Fruit fly (Drosophila melanogaster) whole organism, embryonic: Measurements from ENCODE around the gene ver.
A peak's percentile ranks its signal among the peaks of the same experiment; 100 is the strongest.

Experiments
- Abd-B ChIP-seq: fragments of 200-800 bp; sonication (Bioruptor generic); optimal IDR thresholded peaks from 2 replicates; lab custom pipeline; 2018; ENCODE audit warnings: missing biosample characterization, mild to moderate bottlenecking, missing genetic modification characterization, moderate library complexity
- BEAF-32 ChIP-seq: fragments of 200-800 bp; sonication (Bioruptor generic); optimal IDR thresholded peaks from 3 replicates; lab custom pipeline; 2017; ENCODE audit warnings: missing biosample characterization, missing genetic modification characterization, mild to moderate bottlenecking, moderate library complexity, missing genetic modification reagents
- CG10267 ChIP-seq: fragments of 200-800 bp; sonication (Bioruptor generic); optimal IDR thresholded peaks from 2 replicates; lab custom pipeline; 2018; ENCODE audit warnings: missing biosample characterization, mild to moderate bottlenecking, missing genetic modification characterization, moderate library complexity
- CG10979 ChIP-seq: fragments of 200-800 bp; sonication (Bioruptor generic); optimal IDR thresholded peaks from 2 replicates; lab custom pipeline; 2018; ENCODE audit warnings: missing biosample characterization, mild to moderate bottlenecking, missing genetic modification characterization, moderate library complexity
- CG11085 ChIP-seq: fragments of 200-800 bp; sonication (Bioruptor generic); IDR thresholded peaks from 2 replicates; pipeline ENCODE4 v1.3.6; 2022; ENCODE audit warnings: missing biosample characterization, missing genetic modification characterization
- CG11093 ChIP-seq: fragments of 200-800 bp; sonication (Bioruptor generic); IDR thresholded peaks from 3 replicates; pipeline ENCODE4 v1.3.6; 2022; ENCODE audit warnings: missing biosample characterization, missing genetic modification characterization
- CG11398 ChIP-seq: fragments of 200-800 bp; sonication (Bioruptor generic); optimal IDR thresholded peaks from 2 replicates; lab custom pipeline; 2016; ENCODE audit warnings: missing biosample characterization, missing genetic modification characterization
- CG11560 ChIP-seq: fragments of 200-800 bp; sonication (Bioruptor generic); IDR thresholded peaks from 3 replicates; pipeline ENCODE4 v1.3.6; 2022; ENCODE audit warnings: missing biosample characterization, missing genetic modification characterization
- CG12219 ChIP-seq: fragments of 200-800 bp; sonication (Bioruptor generic); optimal IDR thresholded peaks from 3 replicates; lab custom pipeline; 2018; ENCODE audit warnings: missing biosample characterization, mild to moderate bottlenecking, missing genetic modification characterization
- CG13775 ChIP-seq: fragments of 200-800 bp; sonication (Bioruptor generic); optimal IDR thresholded peaks from 3 replicates; lab custom pipeline; 2017; ENCODE audit warnings: missing biosample characterization, mild to moderate bottlenecking, missing genetic modification characterization
- CG14667 ChIP-seq: fragments of 200-800 bp; sonication (Bioruptor generic); IDR thresholded peaks from 2 replicates; pipeline ENCODE4 v1.3.6; 2022; ENCODE audit warnings: missing biosample characterization, missing genetic modification characterization
- CG2199 ChIP-seq: fragments of 200-800 bp; sonication (Bioruptor generic); IDR thresholded peaks from 3 replicates; pipeline ENCODE4 v1.3.6; 2022; ENCODE audit warnings: missing biosample characterization, missing genetic modification characterization
- CG2712 ChIP-seq: fragments of 200-800 bp; optimal IDR thresholded peaks from 3 replicates; lab custom pipeline; 2019; ENCODE audit warnings: missing biosample characterization, mild to moderate bottlenecking, missing genetic modification characterization, moderate library complexity
- CG30020 ChIP-seq: fragments of 200-800 bp; optimal IDR thresholded peaks from 2 replicates; lab custom pipeline; 2019; ENCODE audit warnings: missing biosample characterization, mild to moderate bottlenecking, missing genetic modification characterization, moderate library complexity
- CG34376 ChIP-seq: fragments of 200-800 bp; sonication (Bioruptor generic); optimal IDR thresholded peaks from 2 replicates; lab custom pipeline; 2018; ENCODE audit warnings: missing biosample characterization, mild to moderate bottlenecking, missing genetic modification characterization
- CG7745 ChIP-seq: fragments of 200-800 bp; sonication (Bioruptor generic); optimal IDR thresholded peaks from 2 replicates; lab custom pipeline; 2018; ENCODE audit warnings: missing biosample characterization, mild to moderate bottlenecking, missing genetic modification characterization, moderate library complexity
- CG8281 ChIP-seq: fragments of 200-800 bp; sonication (Bioruptor generic); optimal IDR thresholded peaks from 2 replicates; lab custom pipeline; 2018; ENCODE audit warnings: missing biosample characterization, mild to moderate bottlenecking, missing genetic modification characterization, moderate library complexity
- CG8388 ChIP-seq: fragments of 200-800 bp; sonication (Bioruptor generic); optimal IDR thresholded peaks from 2 replicates; lab custom pipeline; 2019; ENCODE audit warnings: missing biosample characterization, mild to moderate bottlenecking, missing genetic modification characterization, moderate library complexity
- CG9876 ChIP-seq: fragments of 200-800 bp; sonication (Bioruptor generic); optimal IDR thresholded peaks from 2 replicates; lab custom pipeline; 2016; ENCODE audit warnings: missing biosample characterization, missing genetic modification characterization
- CkIIα-i1 ChIP-seq: fragments of 200-800 bp; sonication (Bioruptor generic); IDR thresholded peaks from 2 replicates; pipeline ENCODE4 v1.3.6; 2022; ENCODE audit warnings: missing biosample characterization, missing genetic modification characterization
- Dfd ChIP-seq, 2 experiments: fragments of >200 bp; optimal IDR thresholded peaks; 2 replicates each; lab custom pipeline; 2017; ENCODE audit warnings: missing biosample characterization in 2 of 2, missing genetic modification characterization in 2 of 2
- Dp ChIP-seq: fragments of 200-800 bp; sonication (Bioruptor generic); optimal IDR thresholded peaks from 2 replicates; lab custom pipeline; 2018; ENCODE audit warnings: missing biosample characterization, mild to moderate bottlenecking, missing genetic modification characterization, moderate library complexity
- Elba2 ChIP-seq: fragments of 200-800 bp; sonication (Bioruptor generic); optimal IDR thresholded peaks from 3 replicates; lab custom pipeline; 2016; ENCODE audit warnings: missing biosample characterization, missing genetic modification characterization
- Gug ChIP-seq: fragments of 200-800 bp; sonication (Bioruptor generic); IDR thresholded peaks from 4 replicates; pipeline ENCODE4 v1.3.6; 2022; ENCODE audit warnings: missing biosample characterization, missing genetic modification characterization
- Lhr ChIP-seq: fragments of 200-800 bp; sonication (Bioruptor generic); optimal IDR thresholded peaks from 3 replicates; lab custom pipeline; 2017; ENCODE audit warnings: mild to moderate bottlenecking, missing biosample characterization, missing genetic modification reagents, missing genetic modification characterization
- Med ChIP-seq: fragments of 200-800 bp; sonication (Bioruptor generic); peaks from one replicate; lab custom pipeline; 2016; ENCODE audit warnings: missing biosample characterization, missing genetic modification characterization, mild to moderate bottlenecking, inconsistent platforms, moderate library complexity
- Myb ChIP-seq: fragments of 200-800 bp; sonication (Bioruptor generic); optimal IDR thresholded peaks from 2 replicates; lab custom pipeline; 2016; ENCODE audit warnings: missing biosample characterization, missing genetic modification characterization
- Nf-YB ChIP-seq: fragments of 200-800 bp; sonication (Bioruptor generic); optimal IDR thresholded peaks from 3 replicates; lab custom pipeline; 2019; ENCODE audit warnings: missing biosample characterization, mild to moderate bottlenecking, missing genetic modification characterization, moderate library complexity
- Ravus ChIP-seq: fragments of 200-800 bp; sonication (Bioruptor generic); IDR thresholded peaks from 2 replicates; pipeline ENCODE4 v1.3.6; 2022; ENCODE audit warnings: missing biosample characterization, missing genetic modification characterization
- Sox100B ChIP-seq: fragments of 200-800 bp; sonication (Bioruptor generic); optimal IDR thresholded peaks from 3 replicates; lab custom pipeline; 2018; ENCODE audit warnings: missing biosample characterization, mild to moderate bottlenecking, missing genetic modification characterization
- Sry-β ChIP-seq: fragments of 200-800 bp; sonication (Bioruptor generic); optimal IDR thresholded peaks from 2 replicates; lab custom pipeline; 2018; ENCODE audit warnings: missing biosample characterization, mild to moderate bottlenecking, missing genetic modification characterization, moderate library complexity
- ac ChIP-seq: fragments of 200-800 bp; sonication (Bioruptor generic); optimal IDR thresholded peaks from 3 replicates; lab custom pipeline; 2017; ENCODE audit warnings: missing biosample characterization, mild to moderate bottlenecking, missing genetic modification characterization
- ara ChIP-seq: fragments of 200-800 bp; sonication (Bioruptor generic); IDR thresholded peaks from 2 replicates; pipeline ENCODE4 v1.3.6; 2022; ENCODE audit warnings: missing biosample characterization, missing genetic modification characterization
- ase ChIP-seq: fragments of 200-800 bp; sonication (Bioruptor generic); IDR thresholded peaks from 3 replicates; pipeline ENCODE4 v1.3.6; 2022; ENCODE audit warnings: missing biosample characterization, missing genetic modification characterization
- bab2 ChIP-seq: fragments of 200-800 bp; sonication (Bioruptor generic); optimal IDR thresholded peaks from 2 replicates; lab custom pipeline; 2016; ENCODE audit warnings: missing biosample characterization, missing genetic modification characterization
- ewg ChIP-seq: fragments of 200-800 bp; sonication (Bioruptor generic); optimal IDR thresholded peaks from 3 replicates; lab custom pipeline; 2017; ENCODE audit warnings: mild to moderate bottlenecking, missing biosample characterization, missing genetic modification reagents, missing genetic modification characterization
- gsb ChIP-seq: fragments of 200-800 bp; sonication (Bioruptor generic); IDR thresholded peaks from 2 replicates; pipeline ENCODE4 v1.3.6; 2022; ENCODE audit warnings: missing biosample characterization, missing genetic modification characterization
- hbn ChIP-seq: fragments of 200-800 bp; sonication (Bioruptor generic); IDR thresholded peaks from 2 replicates; pipeline ENCODE4 v1.3.6; 2022; ENCODE audit warnings: missing biosample characterization, missing genetic modification characterization; ENCODE audit not compliant: partially characterized antibody
- jigr1 ChIP-seq: fragments of 200-800 bp; sonication (Bioruptor generic); IDR thresholded peaks from 3 replicates; pipeline ENCODE4 v1.3.6; 2022; ENCODE audit warnings: missing biosample characterization, missing genetic modification characterization
- nerfin-2 ChIP-seq: fragments of 200-800 bp; sonication (Bioruptor generic); IDR thresholded peaks from 2 replicates; pipeline ENCODE4 v1.3.6; 2022; ENCODE audit warnings: missing biosample characterization, missing genetic modification characterization; ENCODE audit not compliant: partially characterized antibody
- oc ChIP-seq: fragments of 200-800 bp; sonication (Bioruptor generic); optimal IDR thresholded peaks from 2 replicates; lab custom pipeline; 2018; ENCODE audit warnings: missing biosample characterization, mild to moderate bottlenecking, missing genetic modification characterization, moderate library complexity
- otp ChIP-seq: fragments of 200-800 bp; sonication (Bioruptor generic); IDR thresholded peaks from 3 replicates; pipeline ENCODE4, ENCODE4 v1.3.6; 2022; ENCODE audit warnings: missing biosample characterization, missing genetic modification characterization
- p53 ChIP-seq: fragments of 200-800 bp; sonication (Bioruptor generic); optimal IDR thresholded peaks from 2 replicates; lab custom pipeline; 2016; ENCODE audit warnings: missing biosample characterization, missing genetic modification characterization
- ranshi ChIP-seq: fragments of 200-800 bp; sonication (Bioruptor generic); IDR thresholded peaks from 2 replicates; pipeline ENCODE4 v1.3.6; 2022; ENCODE audit warnings: missing biosample characterization, missing genetic modification characterization
- sim ChIP-seq: fragments of 200-800 bp; sonication (Bioruptor generic); IDR thresholded peaks from 2 replicates; pipeline ENCODE4 v1.3.6; 2022; ENCODE audit warnings: missing biosample characterization, missing genetic modification characterization
- slp2 ChIP-seq: fragments of 200-800 bp; sonication (Bioruptor generic); optimal IDR thresholded peaks from 2 replicates; lab custom pipeline; 2016; ENCODE audit warnings: missing biosample characterization, missing genetic modification characterization
- sqz ChIP-seq: fragments of 200-800 bp; sonication (Bioruptor generic); optimal IDR thresholded peaks from 3 replicates; lab custom pipeline; 2018; ENCODE audit warnings: missing biosample characterization, mild to moderate bottlenecking, missing genetic modification characterization
- sr ChIP-seq: fragments of 200-800 bp; sonication (Bioruptor generic); IDR thresholded peaks from 3 replicates; pipeline ENCODE4 v1.3.6; 2022; ENCODE audit warnings: missing biosample characterization, missing genetic modification characterization
- ttk ChIP-seq: fragments of 200-800 bp; sonication (Bioruptor generic); IDR thresholded peaks from 2 replicates; pipeline ENCODE4 v2.1.2; 2022; ENCODE audit warnings: missing biosample characterization, missing genetic modification characterization
- unpg ChIP-seq: fragments of 200-800 bp; sonication (Bioruptor generic); optimal IDR thresholded peaks from 3 replicates; lab custom pipeline; 2018; ENCODE audit warnings: missing biosample characterization, mild to moderate bottlenecking, missing genetic modification characterization, moderate library complexity
- wek ChIP-seq: fragments of 200-800 bp; sonication (Bioruptor generic); optimal IDR thresholded peaks from 3 replicates; lab custom pipeline; 2018; ENCODE audit warnings: missing biosample characterization, mild to moderate bottlenecking, missing genetic modification characterization, moderate library complexity
- zf30C ChIP-seq: fragments of 200-800 bp; sonication (Bioruptor generic); optimal IDR thresholded peaks from 3 replicates; lab custom pipeline; 2018; ENCODE audit warnings: missing biosample characterization, mild to moderate bottlenecking, missing genetic modification characterization

ver gene

DNA sequence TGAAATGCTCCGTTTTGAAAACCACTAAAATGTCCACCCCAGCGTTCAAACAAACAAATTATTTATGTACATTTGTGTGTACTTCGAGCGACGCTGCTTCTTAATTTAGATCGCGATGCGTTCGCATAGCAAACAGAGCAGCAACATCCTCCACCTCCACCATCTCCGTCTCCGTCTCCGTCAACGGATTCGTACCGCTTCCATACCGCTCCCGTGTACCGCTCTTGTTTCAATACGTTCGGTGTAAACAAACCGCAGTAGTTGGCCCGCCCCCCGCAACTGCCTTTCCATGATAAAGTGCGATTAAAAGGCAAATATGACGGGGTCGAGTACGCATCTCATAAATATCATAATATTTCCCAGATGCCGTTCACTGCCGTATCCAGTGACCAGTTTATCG is 41.5 kb upstream of the ver start, which contains the start of gene CG33725 (continued):
- TF ChIP-seq oc (tag; lab: Kevin White, UChicago): no peak
- no peak for TF ChIP-seq CG12219 (GFP tag; lab: Kevin White, UChicago)
- TF ChIP-seq Sry-β (GFP tag; lab: Kevin White, UChicago): no peak
- TF ChIP-seq bab2 (GFP tag; lab: Kevin White, UChicago): peak; percentile 31
- TF ChIP-seq CG11398 (GFP tag; lab: Kevin White, UChicago): peak; percentile 17
- TF ChIP-seq CG2199 (GFP tag; lab: Robert Waterston, UW): 0 out of 3 replicates have a peak, but pooled peaks have one; percentile 49
- TF ChIP-seq CG10267 (tag; lab: Kevin White, UChicago): no peak
- no peak for TF ChIP-seq p53 (GFP tag; lab: Kevin White, UChicago)
- TF ChIP-seq CG11560 (tag; lab: Robert Waterston, UW): no peak
- no peak for TF ChIP-seq slp2
- TF ChIP-seq ttk: no peak
- TF ChIP-seq ara (GFP tag; lab: Robert Waterston, UW): 0 out of 2 replicates have a peak, but pooled peaks have one; percentile 17
- TF ChIP-seq CG9876 (GFP tag; lab: Kevin White, UChicago): no peak
- TF ChIP-seq CG13775 (GFP tag; lab: Kevin White, UChicago): no peak
- no peak for TF ChIP-seq CG7745
- no peak for TF ChIP-seq Lhr (GFP tag; lab: Kevin White, UChicago)
- no peak for TF ChIP-seq ac (GFP tag; lab: Kevin White, UChicago)
- TF ChIP-seq CG8281 (tag; lab: Kevin White, UChicago): no peak
- TF ChIP-seq CG34376: no peak
- TF ChIP-seq ranshi (GFP tag; lab: Robert Waterston, UW): no peak
- TF ChIP-seq BEAF-32 (GFP tag; lab: Kevin White, UChicago): no peak
- TF ChIP-seq CG14667 (GFP tag; lab: Robert Waterston, UW): no peak
- no peak for TF ChIP-seq jigr1
- peak; percentile 87 for TF ChIP-seq Med (GFP tag; lab: Kevin White, UChicago)
- no peak for TF ChIP-seq Ravus
- TF ChIP-seq wek: no peak
- TF ChIP-seq Elba2: no peak
- TF ChIP-seq nerfin-2: no peak
- TF ChIP-seq CG11085 (GFP tag; lab: Robert Waterston, UW): no peak
- no peak for TF ChIP-seq Abd-B
- TF ChIP-seq zf30C (GFP tag; lab: Kevin White, UChicago): no peak
- no peak for TF ChIP-seq CkIIα-i1 (GFP tag; lab: Robert Waterston, UW)
- TF ChIP-seq ase: no peak
- TF ChIP-seq sim: no peak
- no peak; the same call in 2 of the 3 replicates for TF ChIP-seq CG11093 (GFP tag; lab: Robert Waterston, UW)
- no peak for TF ChIP-seq Dp (GFP tag; lab: Kevin White, UChicago)
- TF ChIP-seq Myb (GFP tag; lab: Kevin White, UChicago): no peak
- 0 out of 3 replicates have a peak, but pooled peaks have one; percentile 53 for TF ChIP-seq otp (GFP tag; lab: Robert Waterston, UW)
- TF ChIP-seq unpg (GFP tag; lab: Kevin White, UChicago): no peak
- no peak for TF ChIP-seq CG30020 (tag; lab: Kevin White, UChicago)
- no peak for TF ChIP-seq Gug (GFP tag; lab: Robert Waterston, UW)
- TF ChIP-seq Sox100B (GFP tag; lab: Kevin White, UChicago): no peak
- no peak for TF ChIP-seq Dfd (GFP tag; optimal IDR thresholded peaks at IDR 0.05; lab: Kevin White, UChicago)
- TF ChIP-seq CG10979 (tag; lab: Kevin White, UChicago): no peak
- TF ChIP-seq sqz: no peak
- no peak for TF ChIP-seq CG8388 (GFP tag; lab: Kevin White, UChicago)
- TF ChIP-seq Nf-YB (GFP tag; lab: Kevin White, UChicago): no peak
- TF ChIP-seq ewg (GFP tag; lab: Kevin White, UChicago): no peak
- TF ChIP-seq gsb: no peak
- no peak for TF ChIP-seq CG2712 (tag; lab: Kevin White, UChicago)
- no peak for TF ChIP-seq hbn (GFP tag; lab: Robert Waterston, UW)
- TF ChIP-seq sr (GFP tag; lab: Robert Waterston, UW): no peak
